Fruit fly (Drosophila melanogaster) whole organism, embryonic: ENCODE measurements around the gene nuf.

Source experiments
- Bteb2 ChIP-seq: fragments of 200-800 bp; sonication (Bioruptor generic); optimal IDR thresholded peaks from 2 replicates; lab custom pipeline; 2016; ENCODE audit warnings: missing biosample characterization, missing genetic modification characterization
- Kr ChIP-seq: fragments of 200-800 bp; sonication (Bioruptor generic); optimal IDR thresholded peaks from 2 replicates; lab custom pipeline; 2017; ENCODE audit warnings: missing biosample characterization, mild to moderate bottlenecking, missing genetic modification characterization
- Sox102F ChIP-seq: fragments of 200-800 bp; sonication (Bioruptor generic); optimal IDR thresholded peaks from 2 replicates; lab custom pipeline; 2018; ENCODE audit warnings: missing biosample characterization, mild to moderate bottlenecking, missing genetic modification characterization, moderate library complexity
- nmo ChIP-seq: fragments of 200-800 bp; sonication (Bioruptor generic); optimal IDR thresholded peaks from 2 replicates; lab custom pipeline; 2018; ENCODE audit warnings: missing biosample characterization, mild to moderate bottlenecking, missing genetic modification characterization, moderate library complexity
- sisA ChIP-seq: fragments of 200-800 bp; sonication (Bioruptor generic); IDR thresholded peaks from 2 replicates; pipeline ENCODE4 v1.3.6; 2022; ENCODE audit warnings: missing biosample characterization, missing genetic modification characterization

dm6 chr3L:14172174-14172940 is 18.3 kb upstream of the nuf start:
- TF ChIP-seq nmo (GFP tag; lab: Kevin White, UChicago) (peak; percentile 64), Bteb2 (GFP tag; lab: Kevin White, UChicago) (no peak), Sox102F (GFP tag; lab: Kevin White, UChicago) (peak; percentile 49), Kr (GFP tag; lab: Kevin White, UChicago) (no peak), sisA (GFP tag; lab: Robert Waterston, UW) (no peak)
